Fruit fly (Drosophila melanogaster): Measurements from ENCODE around the gene pelo.
A peak's percentile ranks its signal among the peaks of the same experiment; 100 is the strongest.

pelo gene

dm6 chr2L:9670909-9671422, 29.6 kb upstream of the pelo start (continued):
- TF ChIP-seq CG8290 (GFP tag; optimal IDR thresholded peaks at IDR 0.05) (no peak), CG8290 (tag; optimal IDR thresholded peaks at IDR 0.05) (peak in 1 of 2 experiments; percentile 31), CG11093 (GFP tag; IDR thresholded peaks at IDR 0.05) (no peak), crol (GFP tag; IDR thresholded peaks at IDR 0.05) (0 out of 2 replicates have a peak, but pooled peaks have one; percentile 37), lilli (GFP tag; optimal IDR thresholded peaks at IDR 0.05) (no peak), cato (GFP tag; optimal IDR thresholded peaks at IDR 0.05; ENCODE audit: borderline replicate concordance) (no peak), CG15514 (GFP tag; optimal IDR thresholded peaks at IDR 0.05) (peak; percentile 11), CG10267 (tag; optimal IDR thresholded peaks at IDR 0.05) (no peak), Rx (GFP tag; IDR thresholded peaks at IDR 0.05) (no peak), MESR4 (GFP tag; optimal IDR thresholded peaks at IDR 0.05) (no peak), ewg (GFP tag; optimal IDR thresholded peaks at IDR 0.05) (no peak), Doc2 (GFP tag; IDR thresholded peaks at IDR 0.05) (no peak), ase (GFP tag; IDR thresholded peaks at IDR 0.05) (no peak), CG3407 (GFP tag; optimal IDR thresholded peaks at IDR 0.05) (no peak), stc (GFP tag; IDR thresholded peaks at IDR 0.05) (no peak), Nf-YB (GFP tag; optimal IDR thresholded peaks at IDR 0.05) (no peak), Dip2 (GFP tag; IDR thresholded peaks at IDR 0.05) (no peak), CG13287 (GFP tag; IDR thresholded peaks at IDR 0.05; ENCODE audit: partially characterized antibody) (no peak), hbn (GFP tag; IDR thresholded peaks at IDR 0.05; ENCODE audit: partially characterized antibody) (no peak), D19B (GFP tag; optimal IDR thresholded peaks at IDR 0.05) (no peak)

dm6 chr2L:9672246-9672645, 28.4 kb upstream of the pelo start:
- TF ChIP-seq Med (GFP tag) (peak; percentile 85), slbo (GFP tag; IDR thresholded peaks at IDR 0.05) (0 out of 2 replicates have a peak, but pooled peaks have one; percentile 25), CG2678 (tag; optimal IDR thresholded peaks at IDR 0.05) (peak; percentile 38), exex (tag; optimal IDR thresholded peaks at IDR 0.05) (peak; percentile 58), NFAT (GFP tag; IDR thresholded peaks at IDR 0.05) (no peak), D19A (tag; optimal IDR thresholded peaks at IDR 0.05) (peak; percentile 42), CG7839 (tag; optimal IDR thresholded peaks at IDR 0.05) (peak; percentile 23), Meics (GFP tag; optimal IDR thresholded peaks at IDR 0.05) (peak; percentile 18), dmrt99B (tag; optimal IDR thresholded peaks at IDR 0.05) (no peak), fd3F (GFP tag; optimal IDR thresholded peaks at IDR 0.05) (no peak), CG11696 (GFP tag; IDR thresholded peaks at IDR 0.05) (no peak), mirr (GFP tag; optimal IDR thresholded peaks at IDR 0.05) (peak; percentile 4), CG6689 (GFP tag; IDR thresholded peaks at IDR 0.05) (no peak), CG8290 (GFP tag; optimal IDR thresholded peaks at IDR 0.05) (no peak), CG8290 (tag; optimal IDR thresholded peaks at IDR 0.05) (peak in 1 of 2 experiments; percentile 10), D19B (GFP tag; optimal IDR thresholded peaks at IDR 0.05) (no peak)

dm6 chr2L:9673235-9673634, 27.4 kb upstream of the pelo start:
- TF ChIP-seq CG16813 (GFP tag; IDR thresholded peaks at IDR 0.05; ENCODE audit: partially characterized antibody) (0 out of 3 replicates have a peak, but pooled peaks have one; percentile 11), slbo (GFP tag; IDR thresholded peaks at IDR 0.05) (0 out of 2 replicates have a peak, but pooled peaks have one; percentile 10), CG9215 (GFP tag; IDR thresholded peaks at IDR 0.05) (no peak), CG9932 (GFP tag; IDR thresholded peaks at IDR 0.05) (0 out of 2 replicates have a peak, but pooled peaks have one; percentile 21), Bgb (GFP tag; IDR thresholded peaks at IDR 0.05; ENCODE audit: partially characterized antibody) (0 out of 2 replicates have a peak, but pooled peaks have one; percentile 13), crol (GFP tag; IDR thresholded peaks at IDR 0.05) (peak; percentile 55; the same call in 1 of the 2 replicates), chinmo (GFP tag; IDR thresholded peaks at IDR 0.05; ENCODE audit: partially characterized antibody) (0 out of 4 replicates have a peak, but pooled peaks have one; percentile 25), CG12155 (GFP tag; optimal IDR thresholded peaks at IDR 0.05) (no peak), CG8290 (GFP tag; optimal IDR thresholded peaks at IDR 0.05) (no peak), CG8290 (tag; optimal IDR thresholded peaks at IDR 0.05) (peak in 1 of 2 experiments; percentile 5), Med (GFP tag) (peak; percentile 37), CG32532 (GFP tag; IDR thresholded peaks at IDR 0.05) (peak; percentile 10; the same call in 1 of the 2 replicates), B-H2 (GFP tag; optimal IDR thresholded peaks at IDR 0.05) (no peak), Fer1 (GFP tag; optimal IDR thresholded peaks at IDR 0.05) (no peak), CG12769 (tag; optimal IDR thresholded peaks at IDR 0.05) (peak; percentile 31), abd-A (tag; optimal IDR thresholded peaks at IDR 0.05) (peak; percentile 53)
